Fruit fly (Drosophila melanogaster): Measurements from ENCODE around the gene chas.
A peak's percentile ranks its signal among the peaks of the same experiment; 100 is the strongest.

chas gene

dm6 chrX:17712995-17713739 lies 14.6 kb upstream of the chas start (continued):
- no peak for TF ChIP-seq sd (tag; optimal IDR thresholded peaks at IDR 0.05)
- TF ChIP-seq sob (GFP tag; IDR thresholded peaks at IDR 0.05) = peak; percentile 19; the same call in 1 of the 2 replicates
- no peak for TF ChIP-seq luna (GFP tag; optimal IDR thresholded peaks at IDR 0.05)
- peak; percentile 53 for TF ChIP-seq CG1024 (GFP tag; IDR thresholded peaks at IDR 0.05)
- peak; percentile 55 for TF ChIP-seq lab (GFP tag; optimal IDR thresholded peaks at IDR 0.05)
- no peak for TF ChIP-seq CG10321 (GFP tag; IDR thresholded peaks at IDR 0.05)
- TF ChIP-seq Hmr (GFP tag; optimal IDR thresholded peaks at IDR 0.05) = peak; percentile 57
- peak; percentile 43 for TF ChIP-seq fd96Cb (tag; optimal IDR thresholded peaks at IDR 0.05)
- TF ChIP-seq CG10274 (GFP tag; optimal IDR thresholded peaks at IDR 0.05) = peak; percentile 17
- no peak for TF ChIP-seq her (GFP tag; optimal IDR thresholded peaks at IDR 0.05)
- peak; percentile 11 for TF ChIP-seq caup (GFP tag; optimal IDR thresholded peaks at IDR 0.05; ENCODE audit: severe bottlenecking)
- TF ChIP-seq CG1792 (GFP tag; optimal IDR thresholded peaks at IDR 0.05) = no peak
- peak; percentile 37 for TF ChIP-seq MTF-1 (GFP tag; optimal IDR thresholded peaks at IDR 0.05; ENCODE audit: borderline replicate concordance)
- TF ChIP-seq CG33557 (GFP tag; optimal IDR thresholded peaks at IDR 0.05) = peak; percentile 26
- no peak for TF ChIP-seq bbx (GFP tag; IDR thresholded peaks at IDR 0.05; ENCODE audit: partially characterized antibody)
- no peak for TF ChIP-seq pzg (GFP tag; optimal IDR thresholded peaks at IDR 0.05)
- TF ChIP-seq MBD-R2 (GFP tag; IDR thresholded peaks at IDR 0.05) = no peak
- TF ChIP-seq Taf1 (GFP tag; IDR thresholded peaks at IDR 0.05) = no peak
- TF ChIP-seq ro (GFP tag; IDR thresholded peaks at IDR 0.05) = no peak
- TF ChIP-seq CG13775 (GFP tag; optimal IDR thresholded peaks at IDR 0.05) = peak; percentile 63
- peak; percentile 22 for TF ChIP-seq CG13296 (GFP tag; optimal IDR thresholded peaks at IDR 0.05)
- TF ChIP-seq CG17385 (GFP tag; optimal IDR thresholded peaks at IDR 0.05) = peak; percentile 45
- TF ChIP-seq CG1529 (GFP tag; optimal IDR thresholded peaks at IDR 0.05) = no peak
- TF ChIP-seq Elba2 (GFP tag; optimal IDR thresholded peaks at IDR 0.05) = no peak
- TF ChIP-seq H2.0 (GFP tag; IDR thresholded peaks at IDR 0.05) = peak; percentile 9; the same call in 1 of the 2 replicates
- no peak for TF ChIP-seq CG4617 (GFP tag; optimal IDR thresholded peaks at IDR 0.05; ENCODE audit: borderline replicate concordance)
- TF ChIP-seq gt (GFP tag; IDR thresholded peaks at IDR 0.05) = 0 out of 2 replicates have a peak, but pooled peaks have one; percentile 22
- TF ChIP-seq lola (GFP tag; optimal IDR thresholded peaks at IDR 0.05) = peak in 1 of 3 experiments; percentile 78
- no peak for TF ChIP-seq CG14667 (GFP tag; IDR thresholded peaks at IDR 0.05)
- no peak for TF ChIP-seq en (GFP tag; optimal IDR thresholded peaks at IDR 0.05)
- TF ChIP-seq bcd (GFP tag; optimal IDR thresholded peaks at IDR 0.05) = peak; percentile 44
- TF ChIP-seq disco-r (GFP tag; optimal IDR thresholded peaks at IDR 0.05) = no peak
- peak; percentile 29; the same call in 1 of the 2 replicates for TF ChIP-seq CG6689 (GFP tag; IDR thresholded peaks at IDR 0.05)
- peak; percentile 72 for TF ChIP-seq danr (GFP tag; IDR thresholded peaks at IDR 0.05)
- TF ChIP-seq CG7928 (GFP tag; optimal IDR thresholded peaks at IDR 0.05) = no peak
- TF ChIP-seq pfk (GFP tag; optimal IDR thresholded peaks at IDR 0.05) = no peak
- TF ChIP-seq wdn (GFP tag; IDR thresholded peaks at IDR 0.05) = no peak
- TF ChIP-seq PHDP (tag; optimal IDR thresholded peaks at IDR 0.05) = peak; percentile 57
- TF ChIP-seq CG12744 (GFP tag; optimal IDR thresholded peaks at IDR 0.05) = no peak
- peak; percentile 50 for TF ChIP-seq CG10959 (GFP tag; IDR thresholded peaks at IDR 0.05)
- TF ChIP-seq bab2 (GFP tag; optimal IDR thresholded peaks at IDR 0.05) = no peak
- TF ChIP-seq CG17568 (GFP tag; optimal IDR thresholded peaks at IDR 0.05) = peak; percentile 23
- no peak for TF ChIP-seq Opbp (GFP tag; IDR thresholded peaks at IDR 0.05; ENCODE audit: partially characterized antibody)
- no peak for TF ChIP-seq CG4707 (GFP tag; optimal IDR thresholded peaks at IDR 0.05)
- no peak for TF ChIP-seq crp (GFP tag; optimal IDR thresholded peaks at IDR 0.05)
- TF ChIP-seq CG1603 (tag; optimal IDR thresholded peaks at IDR 0.05) = peak; percentile 51
- no peak for TF ChIP-seq dan (GFP tag; IDR thresholded peaks at IDR 0.05)
- TF ChIP-seq da (GFP tag; optimal IDR thresholded peaks at IDR 0.05) = no peak
- TF ChIP-seq Spps (tag; optimal IDR thresholded peaks at IDR 0.05) = no peak

Measured in whole organism, embryonic.